Fruit fly (Drosophila melanogaster) whole organism, embryonic: ENCODE results near the gene Ccdc114.

Experiments
- C15 ChIP-seq: fragments of 200-800 bp; sonication (Bioruptor generic); IDR thresholded peaks from 3 replicates; pipeline ENCODE4 v1.3.6; 2022; ENCODE audit warnings: missing biosample characterization, missing genetic modification characterization
- CG10274 ChIP-seq: fragments of 200-800 bp; sonication (Bioruptor generic); optimal IDR thresholded peaks from 3 replicates; lab custom pipeline; 2017; ENCODE audit warnings: missing biosample characterization, mild to moderate bottlenecking, missing genetic modification characterization
- CG10462 ChIP-seq: fragments of 200-800 bp; sonication (Bioruptor generic); optimal IDR thresholded peaks from 2 replicates; lab custom pipeline; 2016; ENCODE audit warnings: missing biosample characterization, missing genetic modification characterization
- CG11504 ChIP-seq: fragments of 200-800 bp; sonication (Bioruptor generic); optimal IDR thresholded peaks from 3 replicates; lab custom pipeline; 2019; ENCODE audit warnings: missing biosample characterization, mild to moderate bottlenecking, missing genetic modification characterization, moderate library complexity
- CG11560 ChIP-seq: fragments of 200-800 bp; sonication (Bioruptor generic); IDR thresholded peaks from 3 replicates; pipeline ENCODE4 v1.3.6; 2022; ENCODE audit warnings: missing biosample characterization, missing genetic modification characterization
- CG12104 ChIP-seq: fragments of 200-800 bp; sonication (Bioruptor generic); optimal IDR thresholded peaks from 3 replicates; lab custom pipeline; 2016; ENCODE audit warnings: missing biosample characterization, missing genetic modification characterization
- CG12236 ChIP-seq: fragments of 200-800 bp; sonication (Bioruptor generic); optimal IDR thresholded peaks from 2 replicates; lab custom pipeline; 2016; ENCODE audit warnings: missing biosample characterization, missing genetic modification characterization
- CG12391 ChIP-seq: fragments of 200-800 bp; sonication (Bioruptor generic); optimal IDR thresholded peaks from 3 replicates; lab custom pipeline; 2018; ENCODE audit warnings: missing biosample characterization, mild to moderate bottlenecking, missing genetic modification characterization, moderate library complexity
- CG12659 ChIP-seq: fragments of 200-800 bp; sonication (Bioruptor generic); optimal IDR thresholded peaks from 3 replicates; lab custom pipeline; 2017; ENCODE audit warnings: mild to moderate bottlenecking, missing biosample characterization, missing genetic modification reagents, missing genetic modification characterization
- CG14667 ChIP-seq: fragments of 200-800 bp; sonication (Bioruptor generic); IDR thresholded peaks from 2 replicates; pipeline ENCODE4 v1.3.6; 2022; ENCODE audit warnings: missing biosample characterization, missing genetic modification characterization
- CG17385 ChIP-seq: fragments of 200-800 bp; sonication (Bioruptor generic); optimal IDR thresholded peaks from 3 replicates; lab custom pipeline; 2018; ENCODE audit warnings: missing biosample characterization, mild to moderate bottlenecking, missing genetic modification characterization
- CG18764 ChIP-seq: fragments of 200-800 bp; sonication (Bioruptor generic); optimal IDR thresholded peaks from 3 replicates; lab custom pipeline; 2016; ENCODE audit warnings: missing biosample characterization, missing genetic modification characterization
- CG2199 ChIP-seq: fragments of 200-800 bp; sonication (Bioruptor generic); IDR thresholded peaks from 3 replicates; pipeline ENCODE4 v1.3.6; 2022; ENCODE audit warnings: missing biosample characterization, missing genetic modification characterization
- CG34376 ChIP-seq: fragments of 200-800 bp; sonication (Bioruptor generic); optimal IDR thresholded peaks from 2 replicates; lab custom pipeline; 2018; ENCODE audit warnings: missing biosample characterization, mild to moderate bottlenecking, missing genetic modification characterization
- CG34422 ChIP-seq: fragments of 200-800 bp; sonication (Bioruptor generic); IDR thresholded peaks from 3 replicates; pipeline ENCODE4 v1.3.6; 2022; ENCODE audit warnings: missing biosample characterization, missing genetic modification characterization
- CG4404 ChIP-seq: fragments of 200-800 bp; sonication (Bioruptor generic); IDR thresholded peaks from 2 replicates; pipeline ENCODE4 v1.3.6; 2022; ENCODE audit warnings: missing biosample characterization, missing genetic modification characterization
- CG6791 ChIP-seq: fragments of 200-800 bp; sonication (Bioruptor generic); IDR thresholded peaks from 3 replicates; pipeline ENCODE4 v1.3.6; 2022; ENCODE audit warnings: missing biosample characterization, missing genetic modification characterization; ENCODE audit not compliant: partially characterized antibody
- CG7372 ChIP-seq: fragments of 200-800 bp; sonication (Bioruptor generic); IDR thresholded peaks from 2 replicates; pipeline ENCODE4 v1.3.6; 2022; ENCODE audit warnings: missing biosample characterization, missing genetic modification characterization
- CG7963 ChIP-seq: fragments of 200-800 bp; sonication (Bioruptor generic); IDR thresholded peaks from 3 replicates; pipeline ENCODE4 v1.3.6; 2022; ENCODE audit warnings: missing biosample characterization, missing genetic modification characterization; ENCODE audit not compliant: partially characterized antibody
- Camta ChIP-seq: fragments of 200-800 bp; sonication (Bioruptor generic); optimal IDR thresholded peaks from 2 replicates; lab custom pipeline; 2016; ENCODE audit warnings: missing biosample characterization, missing genetic modification characterization
- Dp ChIP-seq: fragments of 200-800 bp; sonication (Bioruptor generic); optimal IDR thresholded peaks from 2 replicates; lab custom pipeline; 2018; ENCODE audit warnings: missing biosample characterization, mild to moderate bottlenecking, missing genetic modification characterization, moderate library complexity
- Elba2 ChIP-seq: fragments of 200-800 bp; sonication (Bioruptor generic); optimal IDR thresholded peaks from 3 replicates; lab custom pipeline; 2016; ENCODE audit warnings: missing biosample characterization, missing genetic modification characterization
- HLH54F ChIP-seq: fragments of 200-800 bp; sonication (Bioruptor generic); optimal IDR thresholded peaks from 3 replicates; lab custom pipeline; 2016; ENCODE audit warnings: missing biosample characterization, missing genetic modification characterization
- Hey ChIP-seq: fragments of 200-800 bp; sonication (Bioruptor generic); optimal IDR thresholded peaks from 3 replicates; lab custom pipeline; 2018; ENCODE audit warnings: missing biosample characterization, mild to moderate bottlenecking, missing genetic modification characterization
- Neu2 ChIP-seq: fragments of 200-800 bp; sonication (Bioruptor generic); optimal IDR thresholded peaks from 3 replicates; lab custom pipeline; 2016; ENCODE audit warnings: missing biosample characterization, missing genetic modification characterization, borderline replicate concordance
- Pdp1 ChIP-seq, 2 experiments: fragments of 200-800 bp; sonication (Bioruptor generic); optimal IDR thresholded peaks; 3 replicates each; lab custom pipeline; 2016; ENCODE audit warnings: missing biosample characterization in 2 of 2, missing genetic modification characterization in 2 of 2, mild to moderate bottlenecking in 1 of 2, moderate library complexity in 1 of 2
- Trl ChIP-seq, 3 experiments: fragments of >200 bp in 2 of 3; fragments of 200-800 bp in 1 of 3; sonication (Bioruptor generic) in 1 of 3; optimal IDR thresholded peaks; 2 replicates in 1 of 3; 3 replicates in 2 of 3; lab custom pipeline; 2016 to 2017; ENCODE audit warnings: missing biosample characterization in 1 of 3, missing genetic modification characterization in 1 of 3
- Usf ChIP-seq: fragments of 200-800 bp; sonication (Bioruptor generic); optimal IDR thresholded peaks from 2 replicates; lab custom pipeline; 2017; ENCODE audit warnings: missing genotype, missing biosample characterization, missing genetic modification characterization
- Vsx1 ChIP-seq: fragments of 200-800 bp; sonication (Bioruptor generic); optimal IDR thresholded peaks from 2 replicates; lab custom pipeline; 2017; ENCODE audit warnings: missing biosample characterization, mild to moderate bottlenecking, missing genetic modification characterization, missing genetic modification reagents
- abd-A ChIP-seq: fragments of 200-800 bp; sonication (Bioruptor generic); optimal IDR thresholded peaks from 3 replicates; lab custom pipeline; 2019; ENCODE audit warnings: missing biosample characterization, mild to moderate bottlenecking, missing genetic modification characterization, moderate library complexity
- bbx ChIP-seq: fragments of 200-800 bp; sonication (Bioruptor generic); IDR thresholded peaks from 2 replicates; pipeline ENCODE4 v1.3.6; 2022; ENCODE audit warnings: missing biosample characterization, missing genetic modification characterization; ENCODE audit not compliant: partially characterized antibody
- chm ChIP-seq: fragments of 200-800 bp; sonication (Bioruptor generic); IDR thresholded peaks from 2 replicates; pipeline ENCODE4 v1.3.6; 2022; ENCODE audit warnings: missing biosample characterization, missing genetic modification characterization
- chn ChIP-seq: fragments of 200-800 bp; sonication (Bioruptor generic); optimal IDR thresholded peaks from 2 replicates; lab custom pipeline; 2016; ENCODE audit warnings: missing biosample characterization, missing genetic modification characterization
- ci ChIP-seq: fragments of 200-800 bp; sonication (Bioruptor generic); IDR thresholded peaks from 3 replicates; pipeline ENCODE4 v1.3.6; 2022; ENCODE audit warnings: missing biosample characterization, missing genetic modification characterization
- gem ChIP-seq: fragments of 200-800 bp; sonication (Bioruptor generic); optimal IDR thresholded peaks from 2 replicates; lab custom pipeline; 2019; ENCODE audit warnings: missing biosample characterization, mild to moderate bottlenecking, missing genetic modification characterization, moderate library complexity
- her ChIP-seq: fragments of 200-800 bp; sonication (Bioruptor generic); optimal IDR thresholded peaks from 2 replicates; lab custom pipeline; 2016; ENCODE audit warnings: missing biosample characterization, missing genetic modification characterization
- insv ChIP-seq, 2 experiments: fragments of 200-800 bp; sonication (Bioruptor generic); optimal IDR thresholded peaks; 3 replicates each; lab custom pipeline; 2016 to 2018; ENCODE audit warnings: missing biosample characterization in 2 of 2, missing genetic modification characterization in 2 of 2
- jumu ChIP-seq: fragments of 200-800 bp; sonication (Bioruptor generic); optimal IDR thresholded peaks from 3 replicates; lab custom pipeline; 2016; ENCODE audit warnings: missing biosample characterization, missing genetic modification characterization
- knrl ChIP-seq: fragments of 200-800 bp; sonication (Bioruptor generic); IDR thresholded peaks from 3 replicates; pipeline ENCODE4 v1.3.6; 2022; ENCODE audit warnings: missing biosample characterization, missing genetic modification characterization; ENCODE audit not compliant: partially characterized antibody
- luna ChIP-seq: fragments of 200-800 bp; sonication (Bioruptor generic); optimal IDR thresholded peaks from 2 replicates; lab custom pipeline; 2016; ENCODE audit warnings: missing biosample characterization, missing genetic modification characterization
- mld ChIP-seq: fragments of 200-800 bp; sonication (Bioruptor generic); IDR thresholded peaks from 3 replicates; pipeline ENCODE4 v1.3.6; 2022; ENCODE audit warnings: missing biosample characterization, missing genetic modification characterization; ENCODE audit not compliant: partially characterized antibody
- row ChIP-seq: fragments of 200-800 bp; sonication (Bioruptor generic); IDR thresholded peaks from 3 replicates; pipeline ENCODE4 v1.3.6; 2022; ENCODE audit warnings: missing biosample characterization, missing genetic modification characterization
- sd ChIP-seq: fragments of 200-800 bp; sonication (Bioruptor generic); optimal IDR thresholded peaks from 3 replicates; lab custom pipeline; 2018; ENCODE audit warnings: missing biosample characterization, mild to moderate bottlenecking, missing genetic modification characterization, moderate library complexity
- sens ChIP-seq: fragments of 200-800 bp; sonication (Bioruptor generic); peaks from one replicate; lab custom pipeline; 2016; ENCODE audit warnings: missing biosample characterization, missing genetic modification characterization
- sob ChIP-seq: fragments of 200-800 bp; sonication (Bioruptor generic); IDR thresholded peaks from 2 replicates; pipeline ENCODE4 v1.3.6; 2022; ENCODE audit warnings: missing biosample characterization, missing genetic modification characterization
- tin ChIP-seq: fragments of 200-800 bp; sonication (Bioruptor generic); optimal IDR thresholded peaks from 3 replicates; lab custom pipeline; 2016; ENCODE audit warnings: missing biosample characterization, missing genetic modification characterization
- vvl ChIP-seq: fragments of 200-800 bp; sonication (Bioruptor generic); IDR thresholded peaks from 2 replicates; pipeline ENCODE4 v1.3.6; 2022; ENCODE audit warnings: missing biosample characterization, missing genetic modification characterization

Ccdc114 gene

dm6 chr3R:16655494-16656493, 31.3 kb upstream of the Ccdc114 start, which contains the start of gene modSP (continued):
- TF ChIP-seq mld (GFP tag; lab: Robert Waterston, UW) (peak; percentile 81; the same call in 2 of the 3 replicates), CG12236 (peak; percentile 15), CG7963 (GFP tag; lab: Robert Waterston, UW) (peak; percentile 72), CG4404 (GFP tag; lab: Robert Waterston, UW) (no peak), sd (peak; percentile 62), CG6791 (GFP tag; lab: Robert Waterston, UW) (peak; percentile 81), CG11560 (tag; lab: Robert Waterston, UW) (peak; percentile 81; the same call in 2 of the 3 replicates), jumu (GFP tag; lab: Kevin White, UChicago) (peak; percentile 18), CG12104 (GFP tag; lab: Kevin White, UChicago) (peak; percentile 39), knrl (peak; percentile 37), Pdp1 (GFP tag; optimal IDR thresholded peaks at IDR 0.05; lab: Kevin White, UChicago) (peak in 1 of 2 experiments; percentile 77), gem (tag; lab: Kevin White, UChicago) (peak; percentile 55), vvl (GFP tag; lab: Robert Waterston, UW) (peak; percentile 61), CG12391 (tag; lab: Kevin White, UChicago) (peak; percentile 50), CG7372 (GFP tag; lab: Robert Waterston, UW) (0 out of 2 replicates have a peak, but pooled peaks have one; percentile 9), sens (GFP tag; lab: Kevin White, UChicago) (peak; percentile 59), CG34422 (GFP tag; lab: Robert Waterston, UW) (peak; percentile 34; the same call in 1 of the 3 replicates), chn (peak; percentile 1), ci (0 out of 3 replicates have a peak, but pooled peaks have one; percentile 54), Dp (GFP tag; lab: Kevin White, UChicago) (peak; percentile 9), Vsx1 (no peak), CG2199 (peak; percentile 88), Camta (GFP tag; lab: Kevin White, UChicago) (no peak), CG18764 (GFP tag; lab: Kevin White, UChicago) (peak; percentile 94), Elba2 (no peak), Neu2 (GFP tag; lab: Kevin White, UChicago) (no peak), CG12659 (GFP tag; lab: Kevin White, UChicago) (peak; percentile 48), CG34376 (GFP tag; lab: Kevin White, UChicago) (no peak), sob (peak; percentile 41; the same call in 1 of the 2 replicates), Hey (tag; lab: Kevin White, UChicago) (no peak), bbx (GFP tag; lab: Robert Waterston, UW) (peak; percentile 83), CG10274 (peak; percentile 82), CG14667 (GFP tag; lab: Robert Waterston, UW) (no peak), C15 (GFP tag; lab: Robert Waterston, UW) (0 out of 3 replicates have a peak, but pooled peaks have one; percentile 13), insv (GFP tag; optimal IDR thresholded peaks at IDR 0.05; lab: Kevin White, UChicago) (peak in 1 of 2 experiments; percentile 14), CG17385 (GFP tag; lab: Kevin White, UChicago) (no peak), CG10462 (GFP tag; lab: Kevin White, UChicago) (no peak), luna (GFP tag; lab: Kevin White, UChicago) (no peak), HLH54F (GFP tag; lab: Kevin White, UChicago) (peak; percentile 52), her (peak; percentile 47), tin (GFP tag; lab: Kevin White, UChicago) (peak; percentile 18), CG11504 (peak; percentile 35), Usf (GFP tag; lab: Kevin White, UChicago) (no peak), Trl (optimal IDR thresholded peaks at IDR 0.05; lab: Kevin White, UChicago) (no peak), Trl (GFP tag; optimal IDR thresholded peaks at IDR 0.05; lab: Kevin White, UChicago) (peak; percentile 33), chm (GFP tag; lab: Robert Waterston, UW) (peak; percentile 46; the same call in 1 of the 2 replicates), row (GFP tag; lab: Robert Waterston, UW) (peak; percentile 73), abd-A (tag; lab: Kevin White, UChicago) (peak; percentile 24)
